Worm (Caenorhabditis elegans) whole organism, L4/young adult: ENCODE measurements around the gene F28B4.1.

Experiments used
- W03F9.2 ChIP-seq: fragments of 150-350 bp; optimal IDR thresholded peaks from 2 replicates; lab custom pipeline; 2014; ENCODE audit warnings: missing biosample characterization, missing genetic modification characterization
- dao-5 ChIP-seq: sonication (generic microtip); optimal IDR thresholded peaks from 2 replicates; lab custom pipeline; 2016; ENCODE audit warnings: missing genotype, missing genetic modification characterization, moderate library complexity, missing compliant biosample characterization
- him-1 ChIP-seq: sonication (generic microtip); optimal IDR thresholded peaks from 2 replicates; lab custom pipeline; 2016; ENCODE audit warnings: missing genotype, missing genetic modification reagents, missing genetic modification characterization, missing compliant biosample characterization

- no peak for TF ChIP-seq him-1 (tag; lab: Kevin White, UChicago)
- TF ChIP-seq dao-5 = no peak
- no peak for TF ChIP-seq W03F9.2 (tag; lab: Kevin White, UChicago)
Measured at ce11 chrX:3163972-3164575, 40.8 kb upstream of the F28B4.1 start, which contains the start of gene syx-6.
